Fruit fly (Drosophila melanogaster) whole organism, embryonic: ENCODE measurements around the gene CG13043.

ENCODE experiments used
- Atf6 ChIP-seq: fragments of 200-800 bp; sonication (Bioruptor generic); IDR thresholded peaks from 2 replicates; pipeline ENCODE4 v1.3.6; 2022; ENCODE audit warnings: missing biosample characterization, missing genetic modification characterization
- CG10321 ChIP-seq: fragments of 200-800 bp; sonication (Bioruptor generic); IDR thresholded peaks from 2 replicates; pipeline ENCODE4 v1.3.6; 2022; ENCODE audit warnings: missing biosample characterization, missing genetic modification characterization
- CG10431 ChIP-seq: fragments of 200-800 bp; sonication (Bioruptor generic); optimal IDR thresholded peaks from 3 replicates; lab custom pipeline; 2018; ENCODE audit warnings: missing biosample characterization, mild to moderate bottlenecking, missing genetic modification characterization
- CG11093 ChIP-seq: fragments of 200-800 bp; sonication (Bioruptor generic); IDR thresholded peaks from 3 replicates; pipeline ENCODE4 v1.3.6; 2022; ENCODE audit warnings: missing biosample characterization, missing genetic modification characterization
- CG11398 ChIP-seq: fragments of 200-800 bp; sonication (Bioruptor generic); optimal IDR thresholded peaks from 2 replicates; lab custom pipeline; 2016; ENCODE audit warnings: missing biosample characterization, missing genetic modification characterization
- CG15601 ChIP-seq: fragments of 200-800 bp; sonication (Bioruptor generic); optimal IDR thresholded peaks from 3 replicates; lab custom pipeline; 2019; ENCODE audit warnings: missing biosample characterization, mild to moderate bottlenecking, missing genetic modification characterization, moderate library complexity
- CG17361 ChIP-seq: fragments of 200-800 bp; sonication (Bioruptor generic); IDR thresholded peaks from 3 replicates; pipeline ENCODE4 v1.3.6; 2022; ENCODE audit warnings: missing biosample characterization, missing genetic modification characterization
- CG1792 ChIP-seq: fragments of 200-800 bp; sonication (Bioruptor generic); optimal IDR thresholded peaks from 2 replicates; lab custom pipeline; 2016; ENCODE audit warnings: missing biosample characterization, missing genetic modification characterization
- CG18476 ChIP-seq: fragments of 200-800 bp; sonication (Bioruptor generic); optimal IDR thresholded peaks from 2 replicates; lab custom pipeline; 2016; ENCODE audit warnings: missing biosample characterization, mild to moderate bottlenecking, missing genetic modification characterization
- CG2120 ChIP-seq: fragments of 200-800 bp; sonication (Bioruptor generic); optimal IDR thresholded peaks from 3 replicates; lab custom pipeline; 2016; ENCODE audit warnings: missing biosample characterization, missing genetic modification characterization
- CG3838 ChIP-seq: fragments of 200-800 bp; sonication (Bioruptor generic); optimal IDR thresholded peaks from 3 replicates; lab custom pipeline; 2016; ENCODE audit warnings: missing biosample characterization, missing genetic modification characterization
- CG3995 ChIP-seq: fragments of 200-800 bp; sonication (Bioruptor generic); optimal IDR thresholded peaks from 3 replicates; lab custom pipeline; 2016; ENCODE audit warnings: missing biosample characterization, missing genetic modification characterization
- CG5953 ChIP-seq: fragments of 200-800 bp; sonication (Bioruptor generic); IDR thresholded peaks from 2 replicates; pipeline ENCODE4 v1.3.6; 2022; ENCODE audit warnings: missing biosample characterization, missing genetic modification characterization
- CG6175 ChIP-seq: fragments of 200-800 bp; sonication (Bioruptor generic); IDR thresholded peaks from 3 replicates; pipeline ENCODE4 v1.3.6; 2022; ENCODE audit warnings: missing biosample characterization, missing genetic modification characterization
- CG7556 ChIP-seq: fragments of 200-800 bp; sonication (Bioruptor generic); optimal IDR thresholded peaks from 2 replicates; lab custom pipeline; 2017; ENCODE audit warnings: missing biosample characterization, mild to moderate bottlenecking, missing genetic modification characterization
- CG9215 ChIP-seq: fragments of 200-800 bp; sonication (Bioruptor generic); IDR thresholded peaks from 2 replicates; pipeline ENCODE4 v1.3.6; 2022; ENCODE audit warnings: missing biosample characterization, missing genetic modification characterization
- CTCF ChIP-seq: fragments of 200-800 bp; sonication (Bioruptor generic); optimal IDR thresholded peaks from 2 replicates; lab custom pipeline; 2017; ENCODE audit warnings: missing biosample characterization, mild to moderate bottlenecking, missing genetic modification characterization, moderate library complexity
- D19B ChIP-seq: fragments of 200-800 bp; sonication (Bioruptor generic); optimal IDR thresholded peaks from 2 replicates; lab custom pipeline; 2017; ENCODE audit warnings: missing biosample characterization, mild to moderate bottlenecking, missing genetic modification characterization
- Doc3 ChIP-seq: fragments of 200-800 bp; sonication (Bioruptor generic); IDR thresholded peaks from 3 replicates; pipeline ENCODE4 v1.3.6; 2022; ENCODE audit warnings: missing biosample characterization, missing genetic modification characterization; ENCODE audit not compliant: partially characterized antibody
- Eip74EF ChIP-seq, 2 experiments: fragments of 200-800 bp in 1 of 2; fragments of >200 bp in 1 of 2; sonication (Bioruptor generic) in 1 of 2; optimal IDR thresholded peaks; 2 replicates each; lab custom pipeline; 2017 to 2019; ENCODE audit warnings: missing biosample characterization in 2 of 2, missing genetic modification characterization in 2 of 2, mild to moderate bottlenecking in 1 of 2, moderate library complexity in 1 of 2
- HLHmδ ChIP-seq: fragments of 200-800 bp; sonication (Bioruptor generic); optimal IDR thresholded peaks from 2 replicates; lab custom pipeline; 2018; ENCODE audit warnings: missing biosample characterization, mild to moderate bottlenecking, missing genetic modification characterization, moderate library complexity
- Hmx ChIP-seq: fragments of 200-800 bp; sonication (Bioruptor generic); optimal IDR thresholded peaks from 2 replicates; lab custom pipeline; 2016; ENCODE audit warnings: missing biosample characterization, missing genetic modification characterization
- Hr51 ChIP-seq, 2 experiments: fragments of 200-800 bp; sonication (Bioruptor generic); optimal IDR thresholded peaks; 2 replicates in 1 of 2; 3 replicates in 1 of 2; lab custom pipeline; 2016 to 2018; ENCODE audit warnings: missing biosample characterization in 2 of 2, missing genetic modification characterization in 2 of 2, mild to moderate bottlenecking in 1 of 2, moderate library complexity in 1 of 2
- MTF-1 ChIP-seq: fragments of 200-800 bp; sonication (Bioruptor generic); optimal IDR thresholded peaks from 2 replicates; lab custom pipeline; 2018; ENCODE audit warnings: missing biosample characterization, mild to moderate bottlenecking, missing genetic modification characterization, borderline replicate concordance
- NC2β ChIP-seq: fragments of 200-800 bp; sonication (Bioruptor generic); optimal IDR thresholded peaks from 2 replicates; lab custom pipeline; 2016; ENCODE audit warnings: missing biosample characterization, missing genetic modification characterization
- Optix ChIP-seq: fragments of 200-800 bp; sonication (Bioruptor generic); IDR thresholded peaks from 3 replicates; pipeline ENCODE4 v1.3.6; 2022; ENCODE audit warnings: missing biosample characterization, missing genetic modification characterization
- PHDP ChIP-seq: fragments of 200-800 bp; sonication (Bioruptor generic); optimal IDR thresholded peaks from 3 replicates; lab custom pipeline; 2018; ENCODE audit warnings: missing biosample characterization, mild to moderate bottlenecking, missing genetic modification characterization, moderate library complexity
- YL-1 ChIP-seq: fragments of 200-800 bp; sonication (Bioruptor generic); optimal IDR thresholded peaks from 3 replicates; lab custom pipeline; 2017; ENCODE audit warnings: missing biosample characterization, mild to moderate bottlenecking, missing genetic modification characterization
- ac ChIP-seq: fragments of 200-800 bp; sonication (Bioruptor generic); optimal IDR thresholded peaks from 3 replicates; lab custom pipeline; 2017; ENCODE audit warnings: missing biosample characterization, mild to moderate bottlenecking, missing genetic modification characterization
- ash1 ChIP-seq: fragments of 200-800 bp; sonication (Bioruptor generic); optimal IDR thresholded peaks from 2 replicates; lab custom pipeline; 2018; ENCODE audit warnings: missing biosample characterization, mild to moderate bottlenecking, missing genetic modification characterization
- eyg ChIP-seq: fragments of 200-800 bp; sonication (Bioruptor generic); optimal IDR thresholded peaks from 3 replicates; lab custom pipeline; 2016; ENCODE audit warnings: missing biosample characterization, missing genetic modification characterization
- fd102C ChIP-seq: fragments of 200-800 bp; sonication (Bioruptor generic); optimal IDR thresholded peaks from 2 replicates; lab custom pipeline; 2018; ENCODE audit warnings: missing biosample characterization, mild to moderate bottlenecking, missing genetic modification characterization, moderate library complexity
- gcm2 ChIP-seq: fragments of 200-800 bp; sonication (Bioruptor generic); optimal IDR thresholded peaks from 2 replicates; lab custom pipeline; 2016; ENCODE audit warnings: missing biosample characterization, missing genetic modification characterization
- gsb ChIP-seq: fragments of 200-800 bp; sonication (Bioruptor generic); IDR thresholded peaks from 2 replicates; pipeline ENCODE4 v1.3.6; 2022; ENCODE audit warnings: missing biosample characterization, missing genetic modification characterization
- h ChIP-seq: fragments of >200 bp; optimal IDR thresholded peaks from 2 replicates; lab custom pipeline; 2017
- inv ChIP-seq: fragments of 200-800 bp; sonication (Bioruptor generic); IDR thresholded peaks from 2 replicates; pipeline ENCODE4 v1.3.6; 2022; ENCODE audit warnings: missing biosample characterization, missing genetic modification characterization; ENCODE audit not compliant: partially characterized antibody
- ken ChIP-seq: fragments of 200-800 bp; sonication (Bioruptor generic); IDR thresholded peaks from 3 replicates; pipeline ENCODE4 v1.3.6; 2022; ENCODE audit warnings: missing biosample characterization, missing genetic modification characterization
- nom ChIP-seq: fragments of 200-800 bp; sonication (Bioruptor generic); optimal IDR thresholded peaks from 2 replicates; lab custom pipeline; 2017; ENCODE audit warnings: missing biosample characterization, missing genetic modification characterization, mild to moderate bottlenecking, moderate library complexity, missing genetic modification reagents
- p53 ChIP-seq: fragments of 200-800 bp; sonication (Bioruptor generic); optimal IDR thresholded peaks from 2 replicates; lab custom pipeline; 2016; ENCODE audit warnings: missing biosample characterization, missing genetic modification characterization
- pfk ChIP-seq: fragments of 200-800 bp; sonication (Bioruptor generic); optimal IDR thresholded peaks from 2 replicates; lab custom pipeline; 2018; ENCODE audit warnings: missing biosample characterization, mild to moderate bottlenecking, missing genetic modification characterization, moderate library complexity
- pum ChIP-seq: fragments of 200-800 bp; sonication (Bioruptor generic); optimal IDR thresholded peaks from 2 replicates; lab custom pipeline; 2016; ENCODE audit warnings: missing biosample characterization, missing genetic modification characterization
- run ChIP-seq: fragments of 200-800 bp; sonication (Bioruptor generic); optimal IDR thresholded peaks from 3 replicates; lab custom pipeline; 2018; ENCODE audit warnings: missing biosample characterization, mild to moderate bottlenecking, missing genetic modification characterization
- sd ChIP-seq: fragments of 200-800 bp; sonication (Bioruptor generic); optimal IDR thresholded peaks from 3 replicates; lab custom pipeline; 2018; ENCODE audit warnings: missing biosample characterization, mild to moderate bottlenecking, missing genetic modification characterization, moderate library complexity
- slbo ChIP-seq: fragments of 200-800 bp; sonication (Bioruptor generic); IDR thresholded peaks from 2 replicates; pipeline ENCODE4 v1.3.6; 2022; ENCODE audit warnings: missing biosample characterization, missing genetic modification characterization
- sug ChIP-seq: fragments of 200-800 bp; optimal IDR thresholded peaks from 2 replicates; lab custom pipeline; 2019; ENCODE audit warnings: missing biosample characterization, mild to moderate bottlenecking, missing genetic modification characterization, moderate library complexity
- tna ChIP-seq: fragments of 200-800 bp; sonication (Bioruptor generic); IDR thresholded peaks from 2 replicates; pipeline ENCODE4 v1.3.6; 2022; ENCODE audit warnings: missing biosample characterization, missing genetic modification characterization; ENCODE audit not compliant: partially characterized antibody
- tx ChIP-seq: fragments of 200-800 bp; sonication (Bioruptor generic); optimal IDR thresholded peaks from 2 replicates; lab custom pipeline; 2016; ENCODE audit warnings: missing biosample characterization, missing genetic modification characterization
- unpg ChIP-seq: fragments of 200-800 bp; sonication (Bioruptor generic); optimal IDR thresholded peaks from 3 replicates; lab custom pipeline; 2018; ENCODE audit warnings: missing biosample characterization, mild to moderate bottlenecking, missing genetic modification characterization, moderate library complexity

CG13043 gene

DNA sequence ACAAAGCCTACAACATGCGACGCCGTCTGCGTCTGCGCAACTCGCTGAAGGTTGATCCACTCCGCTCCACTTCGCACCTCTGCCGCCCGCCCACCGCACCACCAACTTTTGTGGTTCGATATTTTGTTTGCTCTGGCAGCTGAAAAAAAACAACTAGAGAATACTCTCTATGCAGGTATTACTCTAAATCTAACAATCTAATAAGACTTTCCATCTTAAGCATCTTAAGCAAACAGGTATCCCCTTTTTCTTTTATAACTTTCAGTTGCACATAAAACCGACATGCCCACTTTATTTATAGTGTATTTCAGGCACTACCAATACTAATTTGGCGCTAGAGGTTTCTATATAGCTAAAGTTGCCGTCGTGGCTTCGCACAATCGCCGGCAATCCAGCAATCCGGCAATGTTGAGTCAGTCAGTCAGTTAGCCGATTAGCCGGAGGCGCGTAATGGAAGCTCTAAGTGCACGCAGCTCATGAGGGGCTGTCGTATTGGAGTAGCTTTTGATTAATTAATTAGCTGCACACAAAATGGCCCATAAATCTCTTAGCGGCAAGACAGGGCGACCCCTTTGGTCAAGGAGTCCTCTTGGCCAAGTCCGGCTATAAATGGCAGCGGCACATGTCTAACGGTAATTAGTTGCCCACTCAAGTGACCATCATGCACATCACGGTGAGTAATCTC is 22.7 kb upstream of the CG13043 start, which contains the start of gene CG13058 (continued):
- TF ChIP-seq gcm2 (no peak), pum (no peak), fd102C (GFP tag; lab: Kevin White, UChicago) (no peak), Eip74EF (GFP tag; optimal IDR thresholded peaks at IDR 0.05; lab: Kevin White, UChicago) (peak in 1 of 2 experiments; percentile 15), D19B (GFP tag; lab: Kevin White, UChicago) (no peak), CTCF (no peak), CG3838 (GFP tag; lab: Kevin White, UChicago) (peak; percentile 18), CG5953 (GFP tag; lab: Robert Waterston, UW) (no peak), CG15601 (tag; lab: Kevin White, UChicago) (no peak), ken (GFP tag; lab: Robert Waterston, UW) (0 out of 3 replicates have a peak, but pooled peaks have one; percentile 36), Hmx (GFP tag; lab: Kevin White, UChicago) (no peak), unpg (GFP tag; lab: Kevin White, UChicago) (peak; percentile 67), pfk (no peak), YL-1 (GFP tag; lab: Kevin White, UChicago) (no peak), nom (GFP tag; lab: Kevin White, UChicago) (no peak), tna (no peak), HLHmδ (GFP tag; lab: Kevin White, UChicago) (no peak), NC2β (no peak), sd (peak; percentile 8), ac (GFP tag; lab: Kevin White, UChicago) (no peak), Atf6 (GFP tag; lab: Robert Waterston, UW) (peak; percentile 84), tx (GFP tag; lab: Kevin White, UChicago) (peak; percentile 72), run (tag; lab: Kevin White, UChicago) (peak; percentile 32), CG7556 (peak; percentile 69), h (lab: Kevin White, UChicago) (no peak), Doc3 (no peak), CG10431 (no peak), CG9215 (GFP tag; lab: Robert Waterston, UW) (peak; percentile 18; the same call in 1 of the 2 replicates), CG18476 (peak; percentile 14), CG1792 (GFP tag; lab: Kevin White, UChicago) (no peak), ash1 (no peak), CG2120 (peak; percentile 77), slbo (GFP tag; lab: Robert Waterston, UW) (peak; percentile 79), p53 (GFP tag; lab: Kevin White, UChicago) (no peak), sug (tag; lab: Kevin White, UChicago) (no peak), CG6175 (GFP tag; lab: Robert Waterston, UW) (no peak), inv (GFP tag; lab: Robert Waterston, UW) (no peak), PHDP (tag; lab: Kevin White, UChicago) (peak; percentile 69), CG3995 (GFP tag; lab: Kevin White, UChicago) (no peak), gsb (GFP tag; lab: Robert Waterston, UW) (peak; percentile 52; the same call in 1 of the 2 replicates), eyg (no peak), CG17361 (GFP tag; lab: Robert Waterston, UW) (peak; percentile 60; the same call in 2 of the 3 replicates), CG10321 (no peak), MTF-1 (GFP tag; lab: Kevin White, UChicago) (peak; percentile 7), CG11398 (GFP tag; lab: Kevin White, UChicago) (peak; percentile 30), Hr51 (GFP tag; optimal IDR thresholded peaks at IDR 0.05; lab: Kevin White, UChicago) (peak in 1 of 2 experiments; percentile 86), Optix (peak; percentile 55; the same call in 1 of the 3 replicates), CG11093 (GFP tag; lab: Robert Waterston, UW) (no peak)
